Fruit fly (Drosophila melanogaster) whole organism, adult: Measurements from ENCODE around the gene H2.0.

Experiments
- CG11617 ChIP-seq: fragments of 200-800 bp; sonication (Bioruptor generic); optimal IDR thresholded peaks from 2 replicates; lab custom pipeline; 2017; ENCODE audit warnings: mild to moderate bottlenecking, missing biosample characterization, missing genetic modification reagents, missing genetic modification characterization
- CG12768 ChIP-seq: fragments of 200-800 bp; sonication (Bioruptor generic); optimal IDR thresholded peaks from 2 replicates; lab custom pipeline; 2017; ENCODE audit warnings: missing biosample characterization, missing genetic modification characterization, mild to moderate bottlenecking, moderate library complexity, missing genetic modification reagents
- CG14711 ChIP-seq: fragments of 200-800 bp; sonication (Bioruptor generic); optimal IDR thresholded peaks from 2 replicates; lab custom pipeline; 2018; ENCODE audit warnings: missing biosample characterization, mild to moderate bottlenecking, missing genetic modification characterization, moderate library complexity
- CG1620 ChIP-seq: fragments of 200-800 bp; sonication (Bioruptor generic); optimal IDR thresholded peaks from 2 replicates; lab custom pipeline; 2016; ENCODE audit warnings: missing biosample characterization, missing genetic modification characterization
- CG33017 ChIP-seq: fragments of 200-800 bp; sonication (Bioruptor generic); optimal IDR thresholded peaks from 2 replicates; lab custom pipeline; 2018; ENCODE audit warnings: missing biosample characterization, mild to moderate bottlenecking, missing genetic modification characterization, moderate library complexity
- CG5204 ChIP-seq: fragments of 200-800 bp; sonication (Bioruptor generic); optimal IDR thresholded peaks from 2 replicates; lab custom pipeline; 2016; ENCODE audit warnings: missing biosample characterization, missing genetic modification characterization
- CG7045 ChIP-seq: fragments of 200-800 bp; sonication (Bioruptor generic); optimal IDR thresholded peaks from 2 replicates; lab custom pipeline; 2017; ENCODE audit warnings: missing biosample characterization, mild to moderate bottlenecking, missing genetic modification characterization
- CG7101 ChIP-seq: fragments of 200-800 bp; sonication (Bioruptor generic); optimal IDR thresholded peaks from 2 replicates; lab custom pipeline; 2018; ENCODE audit warnings: missing biosample characterization, mild to moderate bottlenecking, missing genetic modification characterization, moderate library complexity
- Clk ChIP-seq: fragments of 200-800 bp; sonication (Bioruptor generic); optimal IDR thresholded peaks from 2 replicates; lab custom pipeline; 2017; ENCODE audit warnings: missing biosample characterization, missing genetic modification characterization
- Crg-1 ChIP-seq: fragments of 200-800 bp; sonication (Bioruptor generic); optimal IDR thresholded peaks from 2 replicates; lab custom pipeline; 2016; ENCODE audit warnings: missing biosample characterization, missing genetic modification characterization
- Hr96 ChIP-seq: fragments of 200-800 bp; sonication (Bioruptor generic); optimal IDR thresholded peaks from 2 replicates; lab custom pipeline; 2016; ENCODE audit warnings: missing biosample characterization, missing genetic modification characterization
- Mnt ChIP-seq: fragments of 200-800 bp; sonication (Bioruptor generic); optimal IDR thresholded peaks from 2 replicates; lab custom pipeline; 2016; ENCODE audit warnings: missing biosample characterization, mild to moderate bottlenecking, missing genetic modification characterization
- bab1 ChIP-seq: fragments of 200-800 bp; sonication (Bioruptor generic); optimal IDR thresholded peaks from 3 replicates; lab custom pipeline; 2019; ENCODE audit warnings: missing biosample characterization, mild to moderate bottlenecking, missing genetic modification characterization, moderate library complexity
- cic ChIP-seq: fragments of 200-800 bp; sonication (Bioruptor generic); optimal IDR thresholded peaks from 2 replicates; lab custom pipeline; 2017; ENCODE audit warnings: missing biosample characterization, mild to moderate bottlenecking, missing genetic modification characterization, moderate library complexity
- cnc ChIP-seq, 2 experiments: fragments of >200 bp; optimal IDR thresholded peaks; 2 replicates each; lab custom pipeline; 2017
- kay ChIP-seq: fragments of 200-800 bp; sonication (Bioruptor generic); peaks from one replicate; lab custom pipeline; 2016; ENCODE audit warnings: missing biosample characterization, missing genetic modification characterization, borderline replicate concordance
- ovo ChIP-seq: fragments of 200-800 bp; sonication (Bioruptor generic); optimal IDR thresholded peaks from 2 replicates; lab custom pipeline; 2016; ENCODE audit warnings: missing biosample characterization, missing genetic modification characterization
- pad ChIP-seq: fragments of 200-800 bp; sonication (Bioruptor generic); optimal IDR thresholded peaks from 3 replicates; lab custom pipeline; 2017; ENCODE audit warnings: missing biosample characterization, missing genetic modification characterization, mild to moderate bottlenecking, moderate library complexity, missing genetic modification reagents
- tj ChIP-seq: fragments of 200-800 bp; sonication (Bioruptor generic); optimal IDR thresholded peaks from 3 replicates; lab custom pipeline; 2017; ENCODE audit warnings: missing biosample characterization, mild to moderate bottlenecking, missing genetic modification characterization, moderate library complexity
- toe ChIP-seq: fragments of 200-800 bp; sonication (Bioruptor generic); optimal IDR thresholded peaks from 2 replicates; lab custom pipeline; 2016; ENCODE audit warnings: missing biosample characterization, missing genetic modification characterization

The H2.0 gene

DNA sequence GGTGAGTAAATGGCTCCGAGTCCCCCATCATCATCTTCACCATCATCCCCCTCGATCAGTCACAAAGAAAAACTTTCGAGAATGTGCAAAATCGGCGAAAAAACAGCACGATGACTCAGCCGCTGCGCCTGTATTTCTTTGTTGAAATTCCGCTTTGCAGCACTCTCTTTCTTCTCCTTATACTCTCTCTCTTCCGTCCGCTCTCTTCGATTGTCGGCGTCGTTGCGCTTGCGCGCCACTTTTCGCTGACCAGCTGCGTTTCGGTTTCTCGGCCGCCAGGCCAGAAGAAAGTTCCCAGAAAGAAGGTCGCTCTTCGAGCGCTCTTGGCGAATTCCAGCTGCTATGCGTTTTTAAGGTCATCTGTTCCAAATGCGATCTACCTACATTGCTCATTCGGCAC, 36.0 kb downstream of the H2.0 start:
- TF ChIP-seq Clk (GFP tag; lab: Kevin White, UChicago) (no peak), tj (GFP tag; lab: Kevin White, UChicago) (peak; percentile 87)

DNA sequence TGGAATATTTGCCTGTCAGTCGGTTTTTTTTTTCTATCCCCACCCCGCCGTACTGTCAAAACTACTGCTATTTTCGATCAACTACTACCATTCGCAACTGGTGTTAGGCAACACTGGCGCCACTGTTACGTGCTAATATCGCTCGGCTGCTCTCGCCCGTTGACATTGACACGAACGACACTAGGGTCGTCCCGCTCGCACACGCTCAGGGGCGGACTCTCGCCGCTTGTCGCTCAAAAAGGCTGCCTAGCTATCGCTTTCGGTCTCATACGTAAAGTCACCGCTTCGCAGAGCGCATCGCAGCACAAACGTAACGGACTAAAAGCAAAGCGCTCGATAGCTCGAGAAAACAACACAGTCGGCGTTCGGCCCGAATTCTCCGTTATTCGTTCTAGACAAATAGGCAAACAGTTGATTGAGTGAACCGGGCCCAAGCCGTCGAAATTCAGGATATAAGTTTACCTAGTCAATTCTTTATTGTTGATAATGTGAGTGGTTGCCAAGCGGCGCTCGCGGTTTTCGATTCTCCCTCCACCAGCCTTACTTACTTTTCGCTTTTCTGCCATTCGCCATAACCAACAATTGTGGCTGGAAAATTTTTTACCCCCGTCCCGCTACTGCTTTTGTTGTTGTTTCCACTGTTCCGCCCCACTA, 36.7 kb downstream of the H2.0 start:
- TF ChIP-seq cnc (optimal IDR thresholded peaks at IDR 0.05; lab: Kevin White, UChicago) (no peak), Mnt (peak; percentile 52), Hr96 (GFP tag; lab: Kevin White, UChicago) (peak; percentile 82), CG33017 (tag; lab: Kevin White, UChicago) (no peak), CG11617 (peak; percentile 46), CG12768 (GFP tag; lab: Kevin White, UChicago) (no peak), Clk (GFP tag; lab: Kevin White, UChicago) (peak; percentile 64), pad (peak; percentile 93), CG7045 (peak; percentile 40), bab1 (GFP tag; lab: Kevin White, UChicago) (peak; percentile 40), CG1620 (GFP tag; lab: Kevin White, UChicago) (peak; percentile 87), CG14711 (tag; lab: Kevin White, UChicago) (peak; percentile 38), kay (GFP tag; lab: Kevin White, UChicago) (no peak), cic (GFP tag; lab: Kevin White, UChicago) (peak; percentile 80), ovo (peak; percentile 85), tj (GFP tag; lab: Kevin White, UChicago) (peak; percentile 9), Crg-1 (GFP tag; lab: Kevin White, UChicago) (peak; percentile 76), CG5204 (GFP tag; lab: Kevin White, UChicago) (peak; percentile 60), CG7101 (peak; percentile 57), toe (GFP tag; lab: Kevin White, UChicago) (peak; percentile 36)

DNA sequence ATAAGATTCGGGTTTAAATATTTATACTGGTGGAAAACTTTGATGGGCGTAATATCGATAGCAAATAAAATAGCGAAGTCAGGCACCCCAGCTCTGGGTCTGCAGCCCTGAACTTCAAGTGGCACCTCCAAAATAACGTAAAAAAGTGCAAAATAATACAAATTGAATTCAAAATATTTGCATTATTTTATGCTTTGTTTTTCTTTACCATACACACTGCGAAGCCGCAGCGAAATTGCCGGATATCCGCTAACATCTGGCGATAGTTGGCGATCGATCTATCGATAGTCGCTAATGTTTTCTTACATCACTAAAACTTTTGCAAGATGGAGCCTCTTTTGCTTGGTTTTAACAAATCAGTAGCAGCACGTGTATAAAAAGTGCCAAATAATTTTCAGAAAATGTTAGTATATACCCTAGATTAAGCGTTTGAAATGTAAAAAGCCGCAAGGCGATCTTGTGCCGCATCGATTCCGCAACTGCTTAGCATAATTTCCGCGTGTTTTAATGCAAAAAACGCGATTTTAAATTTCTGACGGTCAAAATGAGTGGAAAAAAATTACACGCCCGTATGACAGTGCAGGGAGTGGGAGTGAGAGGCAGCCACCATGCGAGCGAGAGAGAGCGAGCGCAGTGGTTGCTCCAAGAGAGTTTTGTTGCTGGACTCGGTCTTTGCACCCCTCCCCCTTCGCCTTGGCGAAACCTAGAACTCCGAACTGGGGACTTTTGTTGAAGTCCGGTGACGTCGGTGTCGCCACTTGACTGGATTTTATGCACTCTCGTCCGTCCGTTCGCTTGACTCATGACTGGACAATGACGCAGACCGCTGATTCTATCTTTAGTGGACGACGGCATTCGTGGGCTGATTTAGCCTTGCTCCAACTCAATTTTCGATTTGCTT, 37.5 kb downstream of the H2.0 start, which contains the start of gene eIF4A:
Gene eIF4A (plus strand): TSS at position 332 of the 901 bp plus-strand sequence.
- TF ChIP-seq kay (GFP tag; lab: Kevin White, UChicago) (peak; percentile 43), cic (GFP tag; lab: Kevin White, UChicago) (no peak), bab1 (GFP tag; lab: Kevin White, UChicago) (peak; percentile 27), CG33017 (tag; lab: Kevin White, UChicago) (peak; percentile 2), CG14711 (tag; lab: Kevin White, UChicago) (no peak), Crg-1 (GFP tag; lab: Kevin White, UChicago) (no peak), Clk (GFP tag; lab: Kevin White, UChicago) (no peak), toe (GFP tag; lab: Kevin White, UChicago) (no peak), CG11617 (no peak), CG7101 (peak; percentile 34), Mnt (peak; percentile 97), ovo (peak; percentile 18), CG7045 (no peak), CG1620 (GFP tag; lab: Kevin White, UChicago) (no peak), CG12768 (GFP tag; lab: Kevin White, UChicago) (peak; percentile 95), CG5204 (GFP tag; lab: Kevin White, UChicago) (no peak), Hr96 (GFP tag; lab: Kevin White, UChicago) (peak; percentile 20), tj (GFP tag; lab: Kevin White, UChicago) (no peak), pad (no peak), cnc (optimal IDR thresholded peaks at IDR 0.05; lab: Kevin White, UChicago) (no peak)

DNA sequence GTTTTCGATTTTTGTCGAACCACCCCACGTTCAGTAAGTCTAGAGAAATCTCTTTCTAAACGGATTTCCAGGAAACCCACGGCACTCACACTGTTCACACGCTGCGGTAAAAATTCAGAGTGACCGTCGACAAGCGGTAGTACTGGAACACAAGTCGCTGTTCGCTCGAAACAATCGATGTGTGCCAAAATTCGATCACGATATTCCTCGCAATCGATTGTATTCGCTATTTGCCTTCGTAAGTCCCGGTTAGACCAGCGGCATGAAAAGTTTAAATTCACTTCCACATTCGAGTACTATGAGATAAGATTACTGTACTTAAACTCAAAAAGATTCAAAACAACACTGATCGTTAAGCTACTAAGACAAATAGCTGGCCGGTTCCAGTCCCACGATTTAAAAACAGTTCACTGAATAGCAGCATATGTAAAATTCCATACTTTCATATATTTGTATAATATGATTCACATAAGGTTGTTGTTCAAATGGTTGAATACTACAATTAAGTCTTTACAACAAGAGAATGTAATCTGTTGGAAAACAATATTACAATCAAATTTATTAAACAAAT, 38.3 kb downstream of the H2.0 start, which contains the start of gene chic:
Gene chic (minus strand): TSS at position 157 of the 571 bp plus-strand sequence.
- TF ChIP-seq CG11617 (no peak), CG5204 (GFP tag; lab: Kevin White, UChicago) (peak; percentile 70), CG7045 (peak; percentile 35), Crg-1 (GFP tag; lab: Kevin White, UChicago) (no peak), tj (GFP tag; lab: Kevin White, UChicago) (no peak), ovo (no peak), CG14711 (tag; lab: Kevin White, UChicago) (no peak), Mnt (peak; percentile 69), Clk (GFP tag; lab: Kevin White, UChicago) (no peak), cnc (optimal IDR thresholded peaks at IDR 0.05; lab: Kevin White, UChicago) (no peak), toe (GFP tag; lab: Kevin White, UChicago) (peak; percentile 76), CG7101 (no peak), bab1 (GFP tag; lab: Kevin White, UChicago) (peak; percentile 68), Hr96 (GFP tag; lab: Kevin White, UChicago) (peak; percentile 68), CG33017 (tag; lab: Kevin White, UChicago) (no peak), CG1620 (GFP tag; lab: Kevin White, UChicago) (peak; percentile 72), CG12768 (GFP tag; lab: Kevin White, UChicago) (peak; percentile 3), cic (GFP tag; lab: Kevin White, UChicago) (no peak), kay (GFP tag; lab: Kevin White, UChicago) (no peak), pad (no peak)
